Fruit fly (Drosophila melanogaster) whole organism, embryonic: ENCODE measurements around the gene amon.
A peak's percentile ranks its signal among the peaks of the same experiment; 100 is the strongest.

Experiments
- CG11085 ChIP-seq: fragments of 200-800 bp; sonication (Bioruptor generic); IDR thresholded peaks from 2 replicates; pipeline ENCODE4 v1.3.6; 2022; ENCODE audit warnings: missing biosample characterization, missing genetic modification characterization
- CG18619 ChIP-seq: fragments of 200-800 bp; sonication (Bioruptor generic); optimal IDR thresholded peaks from 3 replicates; lab custom pipeline; 2017; ENCODE audit warnings: missing biosample characterization, mild to moderate bottlenecking, missing genetic modification characterization
- CG6854 ChIP-seq: fragments of 200-800 bp; sonication (Bioruptor generic); optimal IDR thresholded peaks from 3 replicates; lab custom pipeline; 2017; ENCODE audit warnings: missing biosample characterization, mild to moderate bottlenecking, missing genetic modification characterization
- Doc3 ChIP-seq: fragments of 200-800 bp; sonication (Bioruptor generic); IDR thresholded peaks from 3 replicates; pipeline ENCODE4 v1.3.6; 2022; ENCODE audit warnings: missing biosample characterization, missing genetic modification characterization; ENCODE audit not compliant: partially characterized antibody
- Mes4 ChIP-seq: fragments of 200-800 bp; sonication (Bioruptor generic); optimal IDR thresholded peaks from 2 replicates; lab custom pipeline; 2016; ENCODE audit warnings: missing biosample characterization, missing genetic modification characterization
- YL-1 ChIP-seq: fragments of 200-800 bp; sonication (Bioruptor generic); optimal IDR thresholded peaks from 3 replicates; lab custom pipeline; 2017; ENCODE audit warnings: missing biosample characterization, mild to moderate bottlenecking, missing genetic modification characterization
- cwo ChIP-seq: fragments of 200-800 bp; sonication (Bioruptor generic); optimal IDR thresholded peaks from 3 replicates; lab custom pipeline; 2017; ENCODE audit warnings: missing biosample characterization, missing genetic modification characterization, mild to moderate bottlenecking, moderate library complexity, missing genetic modification reagents
- insv ChIP-seq, 2 experiments: fragments of 200-800 bp; sonication (Bioruptor generic); optimal IDR thresholded peaks; 3 replicates each; lab custom pipeline; 2016 to 2018; ENCODE audit warnings: missing biosample characterization in 2 of 2, missing genetic modification characterization in 2 of 2
- jing ChIP-seq: fragments of 200-800 bp; sonication (Bioruptor generic); optimal IDR thresholded peaks from 2 replicates; lab custom pipeline; 2018; ENCODE audit warnings: missing biosample characterization, mild to moderate bottlenecking, missing genetic modification characterization
- knrl ChIP-seq: fragments of 200-800 bp; sonication (Bioruptor generic); IDR thresholded peaks from 3 replicates; pipeline ENCODE4 v1.3.6; 2022; ENCODE audit warnings: missing biosample characterization, missing genetic modification characterization; ENCODE audit not compliant: partially characterized antibody
- nau ChIP-seq: fragments of 200-800 bp; sonication (Bioruptor generic); optimal IDR thresholded peaks from 3 replicates; lab custom pipeline; 2017; ENCODE audit warnings: missing biosample characterization, mild to moderate bottlenecking, missing genetic modification characterization, missing genetic modification reagents
- oc ChIP-seq: fragments of 200-800 bp; sonication (Bioruptor generic); optimal IDR thresholded peaks from 2 replicates; lab custom pipeline; 2018; ENCODE audit warnings: missing biosample characterization, mild to moderate bottlenecking, missing genetic modification characterization, moderate library complexity
- salm ChIP-seq: fragments of 200-800 bp; sonication (Bioruptor generic); optimal IDR thresholded peaks from 2 replicates; lab custom pipeline; 2018; ENCODE audit warnings: missing biosample characterization, mild to moderate bottlenecking, missing genetic modification characterization

DNA sequence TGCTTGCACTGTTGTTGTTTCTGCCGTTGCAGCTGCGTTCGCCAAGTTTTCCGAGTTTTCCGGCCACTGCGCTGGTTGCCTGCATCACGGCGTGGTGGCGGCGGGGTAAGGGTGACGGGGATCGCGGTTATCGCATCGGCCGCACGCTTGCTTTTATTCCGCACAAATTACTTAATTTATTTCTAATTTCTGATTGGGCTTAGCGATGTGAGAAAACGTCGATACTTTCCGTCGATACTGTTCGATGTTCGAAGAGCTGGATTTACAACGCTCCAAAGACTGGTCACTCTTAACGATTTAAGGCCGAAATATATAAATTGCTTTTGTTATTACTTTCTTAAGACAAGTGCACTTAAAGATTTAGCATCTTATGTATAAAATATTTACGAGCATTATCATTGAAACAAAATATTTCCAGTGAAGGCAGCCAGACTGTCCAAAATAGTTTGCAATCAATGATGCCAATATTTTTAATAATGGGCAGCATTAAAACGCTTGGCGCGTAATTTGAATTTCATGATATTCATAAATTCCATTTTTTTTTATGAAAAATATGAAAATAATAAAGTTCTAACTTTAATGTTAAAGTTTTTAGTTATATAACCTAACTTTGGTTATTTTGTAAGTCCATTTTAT is 11.1 kb upstream of the amon start, which contains the start of gene CG6420:
- TF ChIP-seq Doc3 (GFP tag; lab: Robert Waterston, UW) (peak; percentile 84), YL-1 (GFP tag; lab: Kevin White, UChicago) (peak; percentile 32), oc (tag; lab: Kevin White, UChicago) (no peak), nau (GFP tag; lab: Kevin White, UChicago) (no peak), knrl (GFP tag; lab: Robert Waterston, UW) (peak; percentile 88), Mes4 (GFP tag; lab: Kevin White, UChicago) (no peak), CG6854 (GFP tag; lab: Kevin White, UChicago) (no peak), insv (GFP tag; optimal IDR thresholded peaks at IDR 0.05; lab: Kevin White, UChicago) (peak in 1 of 2 experiments; percentile 81), salm (no peak), CG18619 (GFP tag; lab: Kevin White, UChicago) (no peak), CG11085 (GFP tag; lab: Robert Waterston, UW) (no peak), jing (GFP tag; lab: Kevin White, UChicago) (no peak), cwo (no peak)
